Worm (Caenorhabditis elegans) whole organism, young adult: ENCODE data around the gene lgc-26.

Source experiments
- B0035.1 ChIP-seq: sonication (generic microtip); optimal IDR thresholded peaks from 2 replicates; lab custom pipeline; 2016; ENCODE audit warnings: missing genetic modification characterization, mild to moderate bottlenecking, missing compliant biosample characterization, missing genotype, missing genetic modification reagents
- B0261.1 ChIP-seq: sonication (generic microtip); optimal IDR thresholded peaks from 2 replicates; lab custom pipeline; 2016; ENCODE audit warnings: mild to moderate bottlenecking, missing genetic modification characterization, moderate library complexity, missing compliant biosample characterization
- C06A6.2 ChIP-seq: fragments of 200-800 bp; sonication (Bioruptor generic); conservative IDR thresholded peaks from 2 replicates; pipeline ENCODE4 v1.3.6; 2022; ENCODE audit warnings: missing genetic modification characterization, missing compliant biosample characterization
- F23B12.7 ChIP-seq: sonication (generic microtip); optimal IDR thresholded peaks from 2 replicates; lab custom pipeline; 2017; ENCODE audit warnings: missing genetic modification characterization, mild to moderate bottlenecking, missing compliant biosample characterization, antibody characterized with exemption, moderate library complexity; ENCODE audit not compliant: insufficient read depth
- F33H1.4 ChIP-seq: fragments of 200-800 bp; sonication (Bioruptor generic); IDR thresholded peaks from 2 replicates; pipeline ENCODE4 v1.3.6; 2022; ENCODE audit warnings: missing genetic modification reagents, missing genetic modification characterization, missing compliant biosample characterization
- F52B5.7 ChIP-seq: sonication (generic microtip); optimal IDR thresholded peaks from 2 replicates; lab custom pipeline; 2016; ENCODE audit warnings: mild to moderate bottlenecking, missing genetic modification characterization, missing compliant biosample characterization
- T26A5.8 ChIP-seq: sonication (generic microtip); optimal IDR thresholded peaks from 2 replicates; lab custom pipeline; 2016; ENCODE audit warnings: missing genetic modification characterization, missing compliant biosample characterization
- Y53F4B.3 ChIP-seq: fragments of 200-800 bp; sonication (Bioruptor generic); IDR thresholded peaks from 2 replicates; pipeline ENCODE4 v1.3.6; 2022; ENCODE audit warnings: missing genetic modification reagents, missing genetic modification characterization, missing compliant biosample characterization
- Y56A3A.18 ChIP-seq: fragments of 200-800 bp; sonication (Bioruptor generic); IDR thresholded peaks from 2 replicates; pipeline ENCODE4 v1.3.6; 2022; ENCODE audit warnings: missing genetic modification reagents, missing genetic modification characterization, missing compliant biosample characterization
- Y95B8A.8 ChIP-seq: fragments of 200-800 bp; sonication (Bioruptor generic); IDR thresholded peaks from 2 replicates; pipeline ENCODE4 v1.3.6; 2022; ENCODE audit warnings: missing genetic modification reagents, missing genetic modification characterization, missing compliant biosample characterization
- ama-1 ChIP-seq, 3 experiments: fragments of 150-350 bp in 1 of 3; sonication (generic microtip) in 2 of 3; optimal IDR thresholded peaks; 2 replicates each; lab custom pipeline; 2014 to 2018; ENCODE audit warnings: missing biosample characterization in 2 of 3, missing genetic modification characterization in 2 of 3, missing genetic modification reagents in 2 of 3
- aptf-2 ChIP-seq: fragments of 200-800 bp; sonication (Bioruptor generic); conservative IDR thresholded peaks from 2 replicates; pipeline ENCODE4 v1.3.6; 2022; ENCODE audit warnings: missing genetic modification reagents, missing genetic modification characterization, missing compliant biosample characterization
- attf-5 ChIP-seq: fragments of 200-800 bp; sonication (Bioruptor generic); optimal IDR thresholded peaks from 2 replicates; lab custom pipeline; 2018; ENCODE audit warnings: mild to moderate bottlenecking, missing genetic modification characterization, missing compliant biosample characterization
- cebp-1 ChIP-seq, 2 experiments: fragments of 200-800 bp in 1 of 2; sonication (Bioruptor generic) in 1 of 2; sonication (generic microtip) in 1 of 2; IDR thresholded peaks in 1 of 2; optimal IDR thresholded peaks in 1 of 2; 2 replicates each; pipeline versions ENCODE4 v1.3.6 to Lab custom; 2017 to 2022; ENCODE audit warnings: missing compliant biosample characterization in 2 of 2, missing genetic modification characterization in 2 of 2, mild to moderate bottlenecking in 1 of 2, missing genetic modification reagents in 1 of 2, moderate library complexity in 1 of 2
- cebp-2 ChIP-seq: fragments of 200-800 bp; sonication (Bioruptor generic); IDR thresholded peaks from 2 replicates; pipeline ENCODE4 v1.3.6; 2022; ENCODE audit warnings: missing genetic modification characterization, missing compliant biosample characterization
- ceh-100 ChIP-seq: fragments of 200-800 bp; sonication (Bioruptor generic); IDR thresholded peaks from 2 replicates; pipeline ENCODE4 v1.3.6; 2022; ENCODE audit warnings: missing genetic modification reagents, missing genetic modification characterization, missing compliant biosample characterization
- ceh-27 ChIP-seq: fragments of 200-800 bp; sonication (Bioruptor generic); optimal IDR thresholded peaks from 2 replicates; lab custom pipeline; 2018; ENCODE audit warnings: mild to moderate bottlenecking, missing genetic modification characterization, moderate library complexity, missing compliant biosample characterization
- chd-7 ChIP-seq: sonication (generic microtip); optimal IDR thresholded peaks from 2 replicates; lab custom pipeline; 2016; ENCODE audit warnings: mild to moderate bottlenecking, missing genetic modification characterization, moderate library complexity, missing compliant biosample characterization
- dox-1 ChIP-seq: fragments of 200-800 bp; sonication (Bioruptor generic); IDR thresholded peaks from 2 replicates; pipeline ENCODE4 v1.3.6; 2022; ENCODE audit warnings: missing genetic modification reagents, missing genetic modification characterization, missing compliant biosample characterization
- dpff-1 ChIP-seq: sonication (generic microtip); optimal IDR thresholded peaks from 2 replicates; lab custom pipeline; 2017; ENCODE audit warnings: mild to moderate bottlenecking, missing genetic modification characterization, missing compliant biosample characterization
- efl-1 ChIP-seq: fragments of 150-350 bp; optimal IDR thresholded peaks from 2 replicates; lab custom pipeline; 2014; ENCODE audit warnings: missing biosample characterization, missing genetic modification reagents, missing genetic modification characterization
- egl-18 ChIP-seq: fragments of 200-800 bp; sonication (Bioruptor generic); IDR thresholded peaks from 2 replicates; pipeline ENCODE4 v1.3.6; 2022; ENCODE audit warnings: missing genetic modification reagents, missing genetic modification characterization, missing compliant biosample characterization
- egrh-3 ChIP-seq: fragments of 200-800 bp; sonication (Bioruptor generic); IDR thresholded peaks from 2 replicates; pipeline ENCODE4 v1.3.6; 2022; ENCODE audit warnings: missing genetic modification reagents, missing genetic modification characterization, missing compliant biosample characterization
- ets-4 ChIP-seq: fragments of 200-800 bp; sonication (Bioruptor generic); optimal IDR thresholded peaks from 2 replicates; lab custom pipeline; 2018; ENCODE audit warnings: mild to moderate bottlenecking, missing genetic modification characterization, missing compliant biosample characterization
- hrde-1 ChIP-seq: sonication (generic microtip); optimal IDR thresholded peaks from 2 replicates; lab custom pipeline; 2016; ENCODE audit warnings: missing genetic modification characterization, mild to moderate bottlenecking, missing compliant biosample characterization, moderate library complexity, missing genotype, missing genetic modification reagents, borderline replicate concordance
- hsf-1 ChIP-seq: fragments of 200-800 bp; sonication (Bioruptor generic); IDR thresholded peaks from 2 replicates; pipeline ENCODE4 v1.3.6; 2022; ENCODE audit warnings: missing genetic modification reagents, missing genetic modification characterization, missing compliant biosample characterization
- let-607 ChIP-seq, 2 experiments: fragments of 200-800 bp in 1 of 2; sonication (Bioruptor generic) in 1 of 2; sonication (generic microtip) in 1 of 2; optimal IDR thresholded peaks; 2 replicates each; lab custom pipeline; 2016 to 2018; ENCODE audit warnings: mild to moderate bottlenecking in 2 of 2, missing compliant biosample characterization in 2 of 2, missing genetic modification characterization in 2 of 2, moderate library complexity in 2 of 2, missing genotype in 1 of 2
- lin-26 ChIP-seq: fragments of 200-800 bp; sonication (Bioruptor generic); IDR thresholded peaks from 2 replicates; pipeline ENCODE4 v1.3.6; 2022; ENCODE audit warnings: missing genetic modification reagents, missing genetic modification characterization, missing compliant biosample characterization
- lin-40 ChIP-seq: sonication (generic microtip); optimal IDR thresholded peaks from 2 replicates; lab custom pipeline; 2016; ENCODE audit warnings: missing genetic modification characterization, mild to moderate bottlenecking, missing compliant biosample characterization, missing genotype, missing genetic modification reagents
- lsl-1 ChIP-seq: fragments of 200-800 bp; sonication (Bioruptor generic); optimal IDR thresholded peaks from 2 replicates; lab custom pipeline; 2018; ENCODE audit warnings: mild to moderate bottlenecking, missing genetic modification characterization, moderate library complexity, missing compliant biosample characterization
- madf-3 ChIP-seq: fragments of 200-800 bp; sonication (Bioruptor generic); IDR thresholded peaks from 2 replicates; pipeline ENCODE4 v1.3.6; 2022; ENCODE audit warnings: missing genetic modification reagents, missing genetic modification characterization, missing compliant biosample characterization
- madf-6 ChIP-seq: fragments of 200-800 bp; sonication (Bioruptor generic); IDR thresholded peaks from 2 replicates; pipeline ENCODE4 v1.3.6; 2022; ENCODE audit warnings: missing genetic modification reagents, missing genetic modification characterization, missing compliant biosample characterization
- mel-28 ChIP-seq: sonication (generic microtip); optimal IDR thresholded peaks from 2 replicates; lab custom pipeline; 2016; ENCODE audit warnings: borderline replicate concordance, mild to moderate bottlenecking, missing genetic modification characterization, missing compliant biosample characterization
- nfyb-1 ChIP-seq: fragments of 200-800 bp; sonication (Bioruptor generic); IDR thresholded peaks from 2 replicates; pipeline ENCODE4 v1.3.6; 2022; ENCODE audit warnings: missing genetic modification reagents, missing genetic modification characterization, missing compliant biosample characterization
- nhr-179 ChIP-seq: sonication (generic microtip); optimal IDR thresholded peaks from 2 replicates; lab custom pipeline; 2016; ENCODE audit warnings: mild to moderate bottlenecking, missing genetic modification characterization, missing compliant biosample characterization
- nhr-80 ChIP-seq: sonication (generic microtip); optimal IDR thresholded peaks from 2 replicates; lab custom pipeline; 2016; ENCODE audit warnings: missing genetic modification characterization, missing compliant biosample characterization
- nhr-90 ChIP-seq: sonication (generic microtip); optimal IDR thresholded peaks from 2 replicates; lab custom pipeline; 2016; ENCODE audit warnings: missing genotype, mild to moderate bottlenecking, missing genetic modification characterization, missing compliant biosample characterization
- repo-1 ChIP-seq: sonication (generic microtip); optimal IDR thresholded peaks from 2 replicates; lab custom pipeline; 2017; ENCODE audit warnings: mild to moderate bottlenecking, missing genetic modification characterization, missing compliant biosample characterization
- sea-2 ChIP-seq: fragments of 200-800 bp; sonication (Bioruptor generic); IDR thresholded peaks from 2 replicates; pipeline ENCODE4 v1.3.6; 2022; ENCODE audit warnings: missing genetic modification characterization, missing compliant biosample characterization
- snpc-1.1 ChIP-seq: sonication (generic microtip); optimal IDR thresholded peaks from 2 replicates; lab custom pipeline; 2017; ENCODE audit warnings: missing genetic modification characterization, mild to moderate bottlenecking, missing compliant biosample characterization, antibody characterized with exemption, moderate library complexity, missing genotype, missing genetic modification reagents; ENCODE audit not compliant: insufficient read depth
- snpc-1.3 ChIP-seq: sonication (generic microtip); optimal IDR thresholded peaks from 2 replicates; lab custom pipeline; 2017; ENCODE audit warnings: missing genetic modification characterization, mild to moderate bottlenecking, missing compliant biosample characterization, antibody characterized with exemption, moderate library complexity, missing genotype, missing genetic modification reagents; ENCODE audit not compliant: insufficient read depth
- sptf-2 ChIP-seq: fragments of 200-800 bp; sonication (Bioruptor generic); optimal IDR thresholded peaks from 2 replicates; lab custom pipeline; 2018; ENCODE audit warnings: mild to moderate bottlenecking, missing genetic modification characterization, missing compliant biosample characterization
- tbp1 ChIP-seq: fragments of 200-800 bp; sonication (Bioruptor generic); optimal IDR thresholded peaks from 2 replicates; lab custom pipeline; 2018; ENCODE audit warnings: mild to moderate bottlenecking, missing genetic modification characterization, missing compliant biosample characterization
- tlf-1 ChIP-seq: fragments of 200-800 bp; sonication (Bioruptor generic); optimal IDR thresholded peaks from 2 replicates; lab custom pipeline; 2018; ENCODE audit warnings: mild to moderate bottlenecking, missing genetic modification characterization, missing compliant biosample characterization
- ztf-18 ChIP-seq: sonication (generic microtip); optimal IDR thresholded peaks from 2 replicates; lab custom pipeline; 2016; ENCODE audit warnings: missing genotype, mild to moderate bottlenecking, missing genetic modification characterization, missing compliant biosample characterization
- ztf-26 ChIP-seq: sonication (generic microtip); optimal IDR thresholded peaks from 2 replicates; lab custom pipeline; 2017; ENCODE audit warnings: missing genetic modification characterization, missing compliant biosample characterization

The lgc-26 gene

ce11 chrV:297424-297991 is 29.4 kb downstream of the lgc-26 start, which contains the start of gene F33E11.2 (continued):
- TF ChIP-seq F33H1.4 (GFP tag; lab: Robert Waterston, UW) = peak; percentile 33; the same call in 1 of the 2 replicates
- TF ChIP-seq nfyb-1 (GFP tag; lab: Robert Waterston, UW) = no peak
- peak; percentile 71 for TF ChIP-seq madf-6 (GFP tag; lab: Robert Waterston, UW)
- no peak for TF ChIP-seq ztf-26 (tag; lab: Kevin White, UChicago)
- TF ChIP-seq mel-28 (tag; lab: Kevin White, UChicago) = no peak
- TF ChIP-seq nhr-80 (tag; lab: Kevin White, UChicago) = no peak
- no peak for TF ChIP-seq let-607 (tag; optimal IDR thresholded peaks at IDR 0.05; lab: Kevin White, UChicago)
- TF ChIP-seq B0035.1 (tag; lab: Kevin White, UChicago) = no peak
- no peak for TF ChIP-seq C06A6.2 (GFP tag; lab: Robert Waterston, UW)
- no peak for TF ChIP-seq ceh-27 (GFP tag; lab: Kevin White, UChicago)
- no peak for TF ChIP-seq egl-18 (GFP tag; lab: Robert Waterston, UW)
- TF ChIP-seq attf-5 (GFP tag; lab: Kevin White, UChicago) = no peak
- no peak for TF ChIP-seq ztf-18 (tag; lab: Kevin White, UChicago)
- no peak for TF ChIP-seq madf-3 (GFP tag; lab: Robert Waterston, UW)
- no peak for TF ChIP-seq T26A5.8 (tag; lab: Kevin White, UChicago)
- no peak for TF ChIP-seq snpc-1.3
- no peak for TF ChIP-seq cebp-2 (GFP tag; lab: Robert Waterston, UW)
- no peak for TF ChIP-seq dpff-1 (tag; lab: Kevin White, UChicago)
- TF ChIP-seq sptf-2 = no peak
- TF ChIP-seq dox-1 = no peak
- TF ChIP-seq ama-1 (optimal IDR thresholded peaks at IDR 0.05; lab: Kevin White, UChicago) = no peak
- TF ChIP-seq ama-1 (GFP tag; optimal IDR thresholded peaks at IDR 0.05; lab: Kevin White, UChicago) = no peak
- no peak for TF ChIP-seq repo-1 (tag; lab: Kevin White, UChicago)
- no peak for TF ChIP-seq F23B12.7 (tag; lab: Kevin White, UChicago)
- TF ChIP-seq ets-4 = no peak
- no peak for TF ChIP-seq tbp1 (GFP tag; lab: Kevin White, UChicago)
- TF ChIP-seq tlf-1 (GFP tag; lab: Kevin White, UChicago) = no peak
- TF ChIP-seq hsf-1 = no peak
- peak; percentile 60 for TF ChIP-seq efl-1 (GFP tag; lab: Kevin White, UChicago)
- TF ChIP-seq Y95B8A.8 (GFP tag; lab: Robert Waterston, UW) = no peak
- TF ChIP-seq lin-40 (tag; lab: Kevin White, UChicago) = no peak
- TF ChIP-seq cebp-1 (GFP tag; IDR thresholded peaks at IDR 0.05; lab: Robert Waterston, UW) = no peak
- TF ChIP-seq cebp-1 (tag; optimal IDR thresholded peaks at IDR 0.05; lab: Kevin White, UChicago) = no peak
- no peak for TF ChIP-seq aptf-2 (GFP tag; lab: Robert Waterston, UW)
- no peak for TF ChIP-seq hrde-1 (tag; lab: Kevin White, UChicago)
- TF ChIP-seq Y53F4B.3 = no peak
- TF ChIP-seq, all 124 proteins: peak for 6

ce11 chrV:298395-298794 is 30.3 kb downstream of the lgc-26 start:
- TF ChIP-seq madf-6 (GFP tag; lab: Robert Waterston, UW) (no peak), nhr-179 (tag; lab: Kevin White, UChicago) (no peak), nhr-90 (tag; lab: Kevin White, UChicago) (no peak), T26A5.8 (tag; lab: Kevin White, UChicago) (no peak), tbp1 (GFP tag; lab: Kevin White, UChicago) (no peak), sea-2 (GFP tag; lab: Robert Waterston, UW) (no peak), snpc-1.1 (tag; lab: Kevin White, UChicago) (no peak), lin-26 (GFP tag; lab: Robert Waterston, UW) (no peak), snpc-1.3 (no peak), chd-7 (tag; lab: Kevin White, UChicago) (no peak), ceh-100 (GFP tag; lab: Robert Waterston, UW) (no peak), Y56A3A.18 (GFP tag; lab: Robert Waterston, UW) (no peak), lsl-1 (GFP tag; lab: Kevin White, UChicago) (no peak), B0261.1 (tag; lab: Kevin White, UChicago) (no peak), hrde-1 (tag; lab: Kevin White, UChicago) (no peak), F52B5.7 (tag; lab: Kevin White, UChicago) (peak; percentile 43), egrh-3 (GFP tag; lab: Robert Waterston, UW) (peak; percentile 77)
